Fruit fly (Drosophila melanogaster): Measurements from ENCODE around the gene Obp99d.

The Obp99d gene

dm6 chr3R:29763804-29764203, 49.5 kb downstream of the Obp99d start:
- TF ChIP-seq ttk (optimal IDR thresholded peaks at IDR 0.05) (no peak), insv (optimal IDR thresholded peaks at IDR 0.05) (no peak), Sin3A (optimal IDR thresholded peaks at IDR 0.05) (no peak), Myc (optimal IDR thresholded peaks at IDR 0.05) (no peak)
